Worm (Caenorhabditis elegans): ENCODE results near the gene cyp-33C12.

DNA sequence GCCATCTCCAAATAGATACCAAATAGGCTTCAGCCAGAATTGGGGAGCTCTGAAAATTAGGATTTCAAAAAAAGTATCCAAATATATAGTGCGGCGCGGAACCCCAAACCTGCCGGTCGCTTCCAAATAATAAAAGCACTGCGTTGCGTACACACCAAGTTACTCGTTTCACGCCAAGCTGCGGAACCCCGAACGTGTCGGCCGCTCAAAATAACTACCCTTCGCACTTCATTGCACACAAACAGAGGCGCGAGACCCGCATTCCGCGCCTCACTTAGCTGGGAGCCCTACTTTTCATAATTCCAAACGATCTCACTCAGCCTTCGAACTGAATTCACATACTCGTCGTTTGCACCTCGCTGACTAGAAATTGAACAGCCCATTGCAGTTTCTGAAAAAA is 4.6 kb downstream of the cyp-33C12 start:
- no peak for TF ChIP-seq dao-5 (tag; optimal IDR thresholded peaks at IDR 0.05)
- no peak for TF ChIP-seq W03F9.2 (tag; optimal IDR thresholded peaks at IDR 0.05)
